Fruit fly (Drosophila melanogaster): Measurements from ENCODE around the gene CG31523.

Gene CG31523

DNA sequence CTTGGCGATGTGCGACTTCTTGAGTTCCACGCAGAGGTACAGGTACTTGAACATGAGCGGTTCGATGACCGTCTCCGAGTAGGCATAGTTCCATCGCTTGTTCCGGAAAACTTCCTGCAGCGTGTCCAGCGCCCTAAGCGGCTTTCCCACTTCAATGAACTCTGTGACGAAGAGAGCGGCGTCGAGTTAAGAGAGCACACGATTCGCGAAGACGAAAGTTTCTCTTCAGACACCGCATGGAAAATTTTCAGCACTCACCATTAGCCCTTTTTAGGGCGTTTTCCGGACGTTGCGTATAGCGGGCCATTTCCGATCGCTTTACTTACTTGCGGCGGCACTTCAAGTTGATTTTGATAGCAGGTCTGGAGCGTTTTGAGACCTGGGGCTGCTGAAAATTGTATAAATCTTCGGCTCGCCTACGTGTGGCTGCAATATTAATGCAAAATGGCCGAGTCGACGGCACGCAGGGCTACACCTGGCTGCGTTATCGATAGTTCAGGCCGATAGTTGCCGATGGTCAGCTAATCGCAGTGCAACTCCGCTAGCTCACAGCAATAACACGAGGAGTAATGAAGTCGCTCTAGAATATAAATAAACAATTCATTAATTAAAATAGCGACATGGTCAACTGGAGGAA lies 45.4 kb downstream of the CG31523 start, which contains the start of the genes eIF3a and CG1074:
Gene eIF3a, minus strand, starts transcription at position 455 of the 637 bp plus-strand sequence.
Gene CG1074, plus strand, starts transcription at position 525 of the 637 bp plus-strand sequence.
- TF ChIP-seq Med (GFP tag) (peak; percentile 97), Hr39 (optimal IDR thresholded peaks at IDR 0.05) (no peak), CG13424 (tag; optimal IDR thresholded peaks at IDR 0.05) (peak; percentile 40), CG6854 (GFP tag; optimal IDR thresholded peaks at IDR 0.05) (peak; percentile 11), Doc2 (GFP tag; IDR thresholded peaks at IDR 0.05) (no peak), Drgx (GFP tag; IDR thresholded peaks at IDR 0.05) (peak; percentile 22; the same call in 1 of the 2 replicates), Sox102F (GFP tag; optimal IDR thresholded peaks at IDR 0.05) (no peak), odd (GFP tag; optimal IDR thresholded peaks at IDR 0.05) (peak; percentile 67), stc (GFP tag; IDR thresholded peaks at IDR 0.05) (peak; percentile 55; the same call in 1 of the 2 replicates), CG12299 (tag; optimal IDR thresholded peaks at IDR 0.05) (peak; percentile 60), CG10979 (tag; optimal IDR thresholded peaks at IDR 0.05) (peak; percentile 56), jumu (GFP tag; optimal IDR thresholded peaks at IDR 0.05) (peak; percentile 42), Sox100B (GFP tag; optimal IDR thresholded peaks at IDR 0.05) (no peak), CG17829 (tag; optimal IDR thresholded peaks at IDR 0.05) (peak; percentile 77), Hr78 (GFP tag; optimal IDR thresholded peaks at IDR 0.05) (no peak), gro (GFP tag; optimal IDR thresholded peaks at IDR 0.05) (peak; percentile 75), usp (GFP tag; optimal IDR thresholded peaks at IDR 0.05) (no peak), kah (GFP tag; optimal IDR thresholded peaks at IDR 0.05) (peak; percentile 51), tup (GFP tag; optimal IDR thresholded peaks at IDR 0.05) (peak; percentile 10), ash1 (GFP tag; optimal IDR thresholded peaks at IDR 0.05) (peak; percentile 78), so (GFP tag; IDR thresholded peaks at IDR 0.05) (peak; percentile 25; the same call in 1 of the 3 replicates), wdn (GFP tag; IDR thresholded peaks at IDR 0.05) (no peak), CG9817 (tag; optimal IDR thresholded peaks at IDR 0.05) (peak; percentile 51), CG10565 (GFP tag; optimal IDR thresholded peaks at IDR 0.05) (no peak), CG10959 (GFP tag; IDR thresholded peaks at IDR 0.05) (peak; percentile 41; the same call in 1 of the 2 replicates), CG3281 (GFP tag; optimal IDR thresholded peaks at IDR 0.05) (peak; percentile 78), Ada2b (GFP tag; IDR thresholded peaks at IDR 0.05) (peak; percentile 48), ara (GFP tag; IDR thresholded peaks at IDR 0.05) (peak; percentile 47; the same call in 1 of the 2 replicates), Hmx (GFP tag; optimal IDR thresholded peaks at IDR 0.05) (no peak), CG31388 (GFP tag; optimal IDR thresholded peaks at IDR 0.05) (no peak), bowl (GFP tag; IDR thresholded peaks at IDR 0.05) (no peak), Side (GFP tag; optimal IDR thresholded peaks at IDR 0.05) (peak; percentile 73), crp (GFP tag; optimal IDR thresholded peaks at IDR 0.05) (peak in 1 of 2 experiments; percentile 59), Ets65A (GFP tag) (peak; percentile 95), pita (GFP tag; optimal IDR thresholded peaks at IDR 0.05) (no peak), chif (GFP tag; optimal IDR thresholded peaks at IDR 0.05) (peak in 1 of 2 experiments; percentile 46), bigmax (GFP tag; optimal IDR thresholded peaks at IDR 0.05) (peak; percentile 46), gcm (GFP tag; optimal IDR thresholded peaks at IDR 0.05) (peak; percentile 47), Max (GFP tag; optimal IDR thresholded peaks at IDR 0.05) (peak; percentile 93), Dll (GFP tag; IDR thresholded peaks at IDR 0.05; ENCODE audit: partially characterized antibody) (peak; percentile 91), CG1529 (GFP tag; optimal IDR thresholded peaks at IDR 0.05) (no peak), lab (GFP tag; optimal IDR thresholded peaks at IDR 0.05) (no peak), CG7745 (tag; optimal IDR thresholded peaks at IDR 0.05) (peak; percentile 15), croc (GFP tag; conservative IDR thresholded peaks at IDR 0.05) (peak; percentile 23; the same call in 1 of the 3 replicates), Bdp1 (GFP tag; optimal IDR thresholded peaks at IDR 0.05) (peak; percentile 50), Dek (tag; optimal IDR thresholded peaks at IDR 0.05) (no peak), CG11560 (tag; IDR thresholded peaks at IDR 0.05) (no peak), Poxn (GFP tag; IDR thresholded peaks at IDR 0.05) (no peak), CG6254 (GFP tag; optimal IDR thresholded peaks at IDR 0.05) (no peak), CG5953 (GFP tag; IDR thresholded peaks at IDR 0.05) (no peak)
